Worm (Caenorhabditis elegans): ENCODE data around the gene phf-14.
A peak's percentile ranks its signal among the peaks of the same experiment; 100 is the strongest.
"Not testable (repeated sequence)": the region's sequence is repeated elsewhere in the genome, so short reads cannot be mapped to it uniquely, and the experiment has no call there.

The phf-14 gene

ce11 chrV:17921423-17921822, 50.2 kb downstream of the phf-14 start, which contains the start of gene E01B7.2:
Gene E01B7.2, plus strand, starts transcription at chrV:17921772.
- TF ChIP-seq unc-42 (tag; optimal IDR thresholded peaks at IDR 0.05): peak; percentile 2
- peak; percentile 56 for TF ChIP-seq pax-1 (tag; optimal IDR thresholded peaks at IDR 0.05)
- no peak for TF ChIP-seq K02D7.2 (tag; optimal IDR thresholded peaks at IDR 0.05)
- no peak for TF ChIP-seq unc-86 (tag; optimal IDR thresholded peaks at IDR 0.05)
- peak; percentile 63 for TF ChIP-seq nfya-1 (tag; optimal IDR thresholded peaks at IDR 0.05)
- no peak for TF ChIP-seq ceh-24 (tag; optimal IDR thresholded peaks at IDR 0.05)
- TF ChIP-seq tbx-2 (tag; optimal IDR thresholded peaks at IDR 0.05): no peak
- TF ChIP-seq sox-2 (GFP tag; IDR thresholded peaks at IDR 0.05): no peak
- TF ChIP-seq ceh-9 (tag; optimal IDR thresholded peaks at IDR 0.05): no peak
- peak; percentile 46 for TF ChIP-seq unc-55 (GFP tag; optimal IDR thresholded peaks at IDR 0.05)
- no peak for TF ChIP-seq rnt-1 (tag; optimal IDR thresholded peaks at IDR 0.05)
- peak; percentile 48 for TF ChIP-seq ceh-48 (tag; optimal IDR thresholded peaks at IDR 0.05)

- TF ChIP-seq pha-2, rnt-1, ceh-31 (tag; optimal IDR thresholded peaks at IDR 0.05): not testable (repeated sequence)
Measured at ce11 chrV:17924095-17925000, 53.2 kb downstream of the phf-14 start, which contains the start of gene usp-50. Gene usp-50, plus strand, starts transcription at chrV:17924916.

- TF ChIP-seq pha-2 (tag; optimal IDR thresholded peaks at IDR 0.05) (no peak), pag-3 (tag; optimal IDR thresholded peaks at IDR 0.05; ENCODE audit: borderline replicate concordance) (peak; percentile 46)
Measured at ce11 chrV:17928128-17928527, 56.9 kb downstream of the phf-14 start.
